Fruit fly (Drosophila melanogaster): Measurements from ENCODE around the gene Mdh2.

- TF ChIP-seq psq (optimal IDR thresholded peaks at IDR 0.05) (no peak), Myc (optimal IDR thresholded peaks at IDR 0.05) (no peak), h (optimal IDR thresholded peaks at IDR 0.05) (no peak), Sin3A (optimal IDR thresholded peaks at IDR 0.05) (no peak), insv (optimal IDR thresholded peaks at IDR 0.05) (no peak), ttk (optimal IDR thresholded peaks at IDR 0.05) (no peak)
Observed at dm6 chr3R:18269744-18270348, 43.6 kb downstream of the Mdh2 start.

All from Kc167 (cell line).